Fruit fly (Drosophila melanogaster): Measurements from ENCODE around the gene CG17078.

Gene CG17078

dm6 chr2L:243819-244218 is 34.2 kb downstream of the CG17078 start:
- TF ChIP-seq toe (GFP tag; optimal IDR thresholded peaks at IDR 0.05) (no peak), CG7045 (GFP tag; optimal IDR thresholded peaks at IDR 0.05) (no peak), ovo (GFP tag; optimal IDR thresholded peaks at IDR 0.05) (no peak), CG33017 (tag; optimal IDR thresholded peaks at IDR 0.05) (no peak), CG14711 (tag; optimal IDR thresholded peaks at IDR 0.05) (no peak), cic (GFP tag; optimal IDR thresholded peaks at IDR 0.05) (no peak), CG7101 (tag; optimal IDR thresholded peaks at IDR 0.05) (no peak), kay (GFP tag; ENCODE audit: borderline replicate concordance) (no peak), CG12768 (GFP tag; optimal IDR thresholded peaks at IDR 0.05) (no peak)

dm6 chr2L:243123-243522 is 34.9 kb downstream of the CG17078 start:
- TF ChIP-seq CG11617 (GFP tag; optimal IDR thresholded peaks at IDR 0.05): no peak
- no peak for TF ChIP-seq bab1 (GFP tag; optimal IDR thresholded peaks at IDR 0.05)
- no peak for TF ChIP-seq kay (GFP tag; ENCODE audit: borderline replicate concordance)
- TF ChIP-seq Crg-1 (GFP tag; optimal IDR thresholded peaks at IDR 0.05): no peak
- TF ChIP-seq CG5204 (GFP tag; optimal IDR thresholded peaks at IDR 0.05): no peak
- TF ChIP-seq toe (GFP tag; optimal IDR thresholded peaks at IDR 0.05): no peak
- TF ChIP-seq CG7045 (GFP tag; optimal IDR thresholded peaks at IDR 0.05): no peak
- no peak for TF ChIP-seq cnc (optimal IDR thresholded peaks at IDR 0.05)
- TF ChIP-seq Clk (GFP tag; optimal IDR thresholded peaks at IDR 0.05): no peak
- no peak for TF ChIP-seq CG14711 (tag; optimal IDR thresholded peaks at IDR 0.05)
- no peak for TF ChIP-seq tj (GFP tag; optimal IDR thresholded peaks at IDR 0.05)
- TF ChIP-seq CG7101 (tag; optimal IDR thresholded peaks at IDR 0.05): no peak
- no peak for TF ChIP-seq cic (GFP tag; optimal IDR thresholded peaks at IDR 0.05)
- TF ChIP-seq pad (GFP tag; optimal IDR thresholded peaks at IDR 0.05): no peak
- TF ChIP-seq CG33017 (tag; optimal IDR thresholded peaks at IDR 0.05): no peak
- no peak for TF ChIP-seq CG12768 (GFP tag; optimal IDR thresholded peaks at IDR 0.05)

- TF ChIP-seq CG33017 (tag; optimal IDR thresholded peaks at IDR 0.05) (no peak), Crg-1 (GFP tag; optimal IDR thresholded peaks at IDR 0.05) (no peak), Clk (GFP tag; optimal IDR thresholded peaks at IDR 0.05) (no peak), bab1 (GFP tag; optimal IDR thresholded peaks at IDR 0.05) (no peak), tj (GFP tag; optimal IDR thresholded peaks at IDR 0.05) (no peak), CG12768 (GFP tag; optimal IDR thresholded peaks at IDR 0.05) (no peak), pad (GFP tag; optimal IDR thresholded peaks at IDR 0.05) (no peak), toe (GFP tag; optimal IDR thresholded peaks at IDR 0.05) (no peak), Mnt (GFP tag; optimal IDR thresholded peaks at IDR 0.05) (no peak), CG7101 (tag; optimal IDR thresholded peaks at IDR 0.05) (no peak), ovo (GFP tag; optimal IDR thresholded peaks at IDR 0.05) (no peak), CG11617 (GFP tag; optimal IDR thresholded peaks at IDR 0.05) (no peak)
These were observed 36.6 kb downstream of the CG17078 start for dm6 chr2L:241415-241814.

DNA sequence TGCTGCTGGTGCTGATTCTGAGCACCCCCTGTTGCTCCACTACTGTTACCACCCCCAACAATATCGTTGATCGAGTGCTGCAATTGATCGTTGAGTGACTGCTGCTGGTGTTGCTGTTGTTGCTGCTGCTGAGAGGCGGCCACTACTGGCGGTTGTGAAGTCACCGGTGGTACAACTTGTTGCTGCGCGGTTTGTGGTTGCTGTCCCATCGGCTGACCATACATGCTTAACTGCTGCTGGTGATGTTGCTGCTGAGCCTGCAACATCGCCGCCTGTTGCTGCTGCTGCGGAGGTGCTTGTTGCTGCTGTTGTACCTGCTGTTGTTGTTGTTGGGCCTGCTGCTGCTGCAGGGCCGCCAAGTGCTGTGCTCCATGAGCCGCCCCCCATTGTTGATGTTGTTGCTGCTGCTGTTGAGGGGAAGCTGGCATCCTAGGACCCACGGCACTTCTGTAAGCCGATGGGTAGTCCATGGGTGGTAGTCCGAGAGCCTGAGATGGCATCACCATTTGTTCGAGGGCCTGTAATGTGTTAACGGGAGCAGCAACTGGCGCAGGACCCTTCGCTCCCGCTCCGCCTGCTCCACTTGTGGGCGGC is 37.8 kb downstream of the CG17078 start:
- TF ChIP-seq Clk (GFP tag; optimal IDR thresholded peaks at IDR 0.05) (no peak), CG11617 (GFP tag; optimal IDR thresholded peaks at IDR 0.05) (no peak), toe (GFP tag; optimal IDR thresholded peaks at IDR 0.05) (no peak), CG12768 (GFP tag; optimal IDR thresholded peaks at IDR 0.05) (no peak), CG33017 (tag; optimal IDR thresholded peaks at IDR 0.05) (no peak), CG5204 (GFP tag; optimal IDR thresholded peaks at IDR 0.05) (no peak), cic (GFP tag; optimal IDR thresholded peaks at IDR 0.05) (no peak), CG1620 (GFP tag; optimal IDR thresholded peaks at IDR 0.05) (no peak), Mnt (GFP tag; optimal IDR thresholded peaks at IDR 0.05) (no peak), Crg-1 (GFP tag; optimal IDR thresholded peaks at IDR 0.05) (no peak), pad (GFP tag; optimal IDR thresholded peaks at IDR 0.05) (no peak), CG14711 (tag; optimal IDR thresholded peaks at IDR 0.05) (no peak), kay (GFP tag; ENCODE audit: borderline replicate concordance) (no peak)

DNA sequence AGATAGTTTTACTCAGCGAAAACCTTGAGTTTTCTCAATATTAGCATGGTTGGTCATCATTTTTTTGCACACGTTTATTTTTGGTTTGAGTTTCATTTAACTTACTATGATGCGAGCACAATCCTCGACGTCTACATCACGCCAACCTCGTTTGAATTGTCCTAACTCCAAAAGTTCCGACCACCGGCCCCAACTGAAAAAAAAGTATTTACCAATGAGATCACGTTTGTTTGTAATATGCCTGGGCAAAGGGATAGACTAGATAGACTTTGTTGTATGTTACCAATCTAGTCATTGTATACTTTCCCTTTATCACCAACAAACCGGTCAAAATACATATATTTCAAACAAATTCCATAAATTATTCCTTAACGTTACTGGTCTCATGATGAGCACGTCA is 45.8 kb downstream of the CG17078 start, which contains the start of gene CG13693:
Gene CG13693 (plus strand): TSS at position 301 of the 400 bp plus-strand sequence.
- TF ChIP-seq cic (GFP tag; optimal IDR thresholded peaks at IDR 0.05) (no peak), tj (GFP tag; optimal IDR thresholded peaks at IDR 0.05) (no peak), CG7045 (GFP tag; optimal IDR thresholded peaks at IDR 0.05) (no peak), Mnt (GFP tag; optimal IDR thresholded peaks at IDR 0.05) (no peak), cnc (optimal IDR thresholded peaks at IDR 0.05) (no peak), ovo (GFP tag; optimal IDR thresholded peaks at IDR 0.05) (no peak), CG12768 (GFP tag; optimal IDR thresholded peaks at IDR 0.05) (no peak), CG11617 (GFP tag; optimal IDR thresholded peaks at IDR 0.05) (no peak), bab1 (GFP tag; optimal IDR thresholded peaks at IDR 0.05) (no peak), pad (GFP tag; optimal IDR thresholded peaks at IDR 0.05) (no peak), CG7101 (tag; optimal IDR thresholded peaks at IDR 0.05) (no peak), Crg-1 (GFP tag; optimal IDR thresholded peaks at IDR 0.05) (no peak), Hr96 (GFP tag; optimal IDR thresholded peaks at IDR 0.05) (no peak)

DNA sequence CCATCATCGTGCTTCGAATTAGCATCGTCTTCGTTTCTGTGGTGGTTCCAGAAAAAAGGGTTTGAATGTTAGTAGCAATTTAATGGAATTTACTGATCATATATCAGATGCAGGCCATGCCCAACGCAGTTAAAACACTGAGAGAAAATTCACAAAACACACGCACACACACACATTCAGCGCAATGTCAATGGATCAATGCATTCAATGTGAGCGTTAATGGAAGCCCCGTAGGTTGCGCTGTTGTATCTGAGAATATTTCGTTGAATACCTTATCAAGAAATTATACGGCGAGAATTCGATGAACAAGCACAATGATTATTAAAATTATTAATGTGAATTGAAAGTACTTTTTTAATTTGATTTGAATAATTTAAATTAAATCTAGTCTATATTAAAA is 49.8 kb downstream of the CG17078 start:
- TF ChIP-seq CG11617 (GFP tag; optimal IDR thresholded peaks at IDR 0.05) (no peak), Crg-1 (GFP tag; optimal IDR thresholded peaks at IDR 0.05) (no peak), CG1620 (GFP tag; optimal IDR thresholded peaks at IDR 0.05) (no peak), CG5204 (GFP tag; optimal IDR thresholded peaks at IDR 0.05) (no peak), kay (GFP tag; ENCODE audit: borderline replicate concordance) (no peak), Mnt (GFP tag; optimal IDR thresholded peaks at IDR 0.05) (no peak), toe (GFP tag; optimal IDR thresholded peaks at IDR 0.05) (no peak), ovo (GFP tag; optimal IDR thresholded peaks at IDR 0.05) (no peak), cnc (optimal IDR thresholded peaks at IDR 0.05) (no peak), tj (GFP tag; optimal IDR thresholded peaks at IDR 0.05) (no peak), bab1 (GFP tag; optimal IDR thresholded peaks at IDR 0.05) (no peak), CG12768 (GFP tag; optimal IDR thresholded peaks at IDR 0.05) (no peak), cic (GFP tag; optimal IDR thresholded peaks at IDR 0.05) (no peak), CG7045 (GFP tag; optimal IDR thresholded peaks at IDR 0.05) (no peak), CG33017 (tag; optimal IDR thresholded peaks at IDR 0.05) (no peak), Clk (GFP tag; optimal IDR thresholded peaks at IDR 0.05) (no peak), Hr96 (GFP tag; optimal IDR thresholded peaks at IDR 0.05) (no peak)

Measured in whole organism, adult.